Worm (Caenorhabditis elegans) whole organism, L3 larva: ENCODE results near the gene eat-6.

ENCODE experiments used
- nhr-11 ChIP-seq: fragments of 150-350 bp; optimal IDR thresholded peaks from 2 replicates; lab custom pipeline; 2014; ENCODE audit warnings: missing biosample characterization, missing genetic modification characterization
- nhr-28 ChIP-seq: fragments of 150-350 bp; optimal IDR thresholded peaks from 2 replicates; lab custom pipeline; 2014; ENCODE audit warnings: missing biosample characterization, missing genetic modification characterization
- pha-4 ChIP-seq: fragments of 150-350 bp; optimal IDR thresholded peaks from 2 replicates; lab custom pipeline; 2014; ENCODE audit warnings: missing biosample characterization, missing genetic modification reagents, missing genetic modification characterization
- skn-1 ChIP-seq: fragments of 150-350 bp; optimal IDR thresholded peaks from 2 replicates; lab custom pipeline; 2014; ENCODE audit warnings: missing biosample characterization, missing genetic modification characterization
- snpc-4 ChIP-seq: fragments of 150-350 bp; optimal IDR thresholded peaks from 2 replicates; lab custom pipeline; 2014; ENCODE audit warnings: missing biosample characterization, missing genetic modification characterization

DNA sequence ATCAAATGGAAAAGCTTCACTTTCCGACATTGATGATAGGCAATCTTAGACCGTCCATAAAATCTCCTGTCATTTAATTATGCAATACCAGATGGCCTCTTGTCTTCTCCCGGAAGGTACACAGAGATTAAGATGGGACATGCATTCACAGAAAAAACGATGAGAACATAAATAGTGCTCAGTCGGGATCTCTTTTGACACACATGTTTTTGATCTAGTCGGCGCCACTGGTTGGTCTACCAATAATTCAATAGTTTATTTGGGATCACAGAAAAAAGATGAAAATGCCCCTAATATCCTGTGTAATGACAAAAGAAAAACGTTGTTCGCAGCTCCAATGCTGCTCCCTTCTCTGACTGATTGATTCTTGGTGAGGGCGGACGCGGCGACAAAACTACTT lies 31.3 kb upstream of the eat-6 start:
- TF ChIP-seq nhr-11 (tag; lab: Kevin White, UChicago) = no peak
- no peak for TF ChIP-seq snpc-4 (tag; lab: Kevin White, UChicago)
- TF ChIP-seq skn-1 = no peak
- TF ChIP-seq pha-4 (tag; lab: Kevin White, UChicago) = no peak
- TF ChIP-seq nhr-28 (tag; lab: Kevin White, UChicago) = no peak
